Worm (Caenorhabditis elegans) whole organism, L1 larva: ENCODE measurements around the gene him-3.

ENCODE experiments used
- blmp-1 ChIP-seq: fragments of 150-350 bp; optimal IDR thresholded peaks from 2 replicates; lab custom pipeline; 2014; ENCODE audit warnings: missing biosample characterization, missing genetic modification characterization
- ces-1 ChIP-seq: fragments of 150-350 bp; optimal IDR thresholded peaks from 2 replicates; lab custom pipeline; 2014; ENCODE audit warnings: missing biosample characterization, missing genetic modification reagents, missing genetic modification characterization
- elt-3 ChIP-seq, 6 experiments: fragments of 150-350 bp in 1 of 6; sonication (generic microtip); optimal IDR thresholded peaks; 2 replicates each; lab custom pipeline; 2017 to 2018; ENCODE audit warnings: missing biosample characterization in 6 of 6, missing genetic modification characterization in 6 of 6, inconsistent platforms in 1 of 6
- lin-39 ChIP-seq: fragments of 150-350 bp; optimal IDR thresholded peaks from 2 replicates; lab custom pipeline; 2014; ENCODE audit warnings: missing biosample characterization, missing genetic modification reagents, missing genetic modification characterization
- unc-130 ChIP-seq: fragments of 150-350 bp; optimal IDR thresholded peaks from 2 replicates; lab custom pipeline; 2017; ENCODE audit warnings: missing biosample characterization, missing genetic modification characterization, inconsistent platforms

DNA sequence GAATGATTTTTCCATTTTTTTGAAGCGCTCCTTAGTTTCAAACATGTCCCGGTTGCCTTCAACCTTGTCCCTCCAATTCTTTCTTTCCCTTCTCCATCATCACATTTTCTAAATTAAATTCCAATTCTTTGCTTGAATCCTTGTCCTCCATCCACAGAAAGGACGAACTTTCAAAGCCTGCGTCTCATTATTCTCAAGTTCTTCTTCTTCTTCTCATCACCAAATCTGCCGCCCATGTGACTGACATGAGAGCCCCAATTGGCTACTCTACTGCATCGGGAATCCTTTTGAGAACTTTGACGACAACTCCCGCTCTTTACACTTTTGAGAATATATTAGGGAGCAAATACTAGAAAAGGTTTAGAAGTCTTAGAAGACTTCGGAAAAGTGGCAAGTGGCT is 20.6 kb upstream of the him-3 start:
- TF ChIP-seq unc-130 (no peak), elt-3 (tag; optimal IDR thresholded peaks at IDR 0.05; lab: Kevin White, UChicago) (no peak), lin-39 (tag; lab: Kevin White, UChicago) (no peak), ces-1 (GFP tag; lab: Kevin White, UChicago) (peak; percentile 46), blmp-1 (tag; lab: Kevin White, UChicago) (no peak)
